Worm (Caenorhabditis elegans) whole organism, late embryonic: ENCODE data around the gene nit-1.

Experiments
- C08G9.2 ChIP-seq: sonication (generic microtip); optimal IDR thresholded peaks from 2 replicates; lab custom pipeline; 2016; ENCODE audit warnings: mild to moderate bottlenecking, missing genetic modification characterization, moderate library complexity, missing compliant biosample characterization
- C38D4.7 ChIP-seq: fragments of 200-800 bp; sonication (Bioruptor generic); optimal IDR thresholded peaks from 2 replicates; lab custom pipeline; 2018; ENCODE audit warnings: mild to moderate bottlenecking, missing genetic modification characterization, moderate library complexity, missing compliant biosample characterization
- K02D7.2 ChIP-seq: sonication (generic microtip); optimal IDR thresholded peaks from 2 replicates; lab custom pipeline; 2017; ENCODE audit warnings: mild to moderate bottlenecking, missing genetic modification characterization, missing compliant biosample characterization
- ceh-14 ChIP-seq: sonication (generic microtip); optimal IDR thresholded peaks from 2 replicates; lab custom pipeline; 2016; ENCODE audit warnings: missing genotype, missing genetic modification characterization, missing compliant biosample characterization
- ceh-2 ChIP-seq: sonication (generic microtip); optimal IDR thresholded peaks from 2 replicates; lab custom pipeline; 2016; ENCODE audit warnings: missing genotype, missing genetic modification characterization, missing compliant biosample characterization
- ceh-31 ChIP-seq: sonication (generic microtip); optimal IDR thresholded peaks from 2 replicates; lab custom pipeline; 2016; ENCODE audit warnings: missing genetic modification characterization, missing compliant biosample characterization
- ceh-45 ChIP-seq: fragments of 200-800 bp; sonication (Bioruptor generic); IDR thresholded peaks from 2 replicates; pipeline ENCODE4 v1.3.6; 2022; ENCODE audit warnings: missing genetic modification reagents, missing genetic modification characterization, missing compliant biosample characterization
- dmd-4 ChIP-seq: sonication (generic microtip); optimal IDR thresholded peaks from 2 replicates; lab custom pipeline; 2016; ENCODE audit warnings: borderline replicate concordance, missing genetic modification characterization, missing compliant biosample characterization
- dve-1 ChIP-seq: sonication (generic microtip); optimal IDR thresholded peaks from 2 replicates; lab custom pipeline; 2017; ENCODE audit warnings: antibody characterized with exemption, mild to moderate bottlenecking, missing genetic modification characterization, missing compliant biosample characterization
- elt-2 ChIP-seq: sonication (generic microtip); optimal IDR thresholded peaks from 2 replicates; lab custom pipeline; 2016; ENCODE audit warnings: missing genetic modification reagents, missing genetic modification characterization, missing compliant biosample characterization
- elt-4 ChIP-seq: sonication (generic microtip); optimal IDR thresholded peaks from 2 replicates; lab custom pipeline; 2016; ENCODE audit warnings: missing genetic modification characterization, missing compliant biosample characterization
- fax-1 ChIP-seq: sonication (generic microtip); optimal IDR thresholded peaks from 2 replicates; lab custom pipeline; 2016; ENCODE audit warnings: missing genotype, missing genetic modification characterization, missing compliant biosample characterization
- hlh-13 ChIP-seq: fragments of 200-800 bp; sonication (Bioruptor generic); optimal IDR thresholded peaks from 2 replicates; lab custom pipeline; 2018; ENCODE audit warnings: mild to moderate bottlenecking, missing genetic modification characterization, missing compliant biosample characterization
- hlh-30 ChIP-seq: sonication (generic microtip); optimal IDR thresholded peaks from 2 replicates; lab custom pipeline; 2017; ENCODE audit warnings: antibody characterized with exemption, missing genetic modification characterization, missing compliant biosample characterization; ENCODE audit not compliant: insufficient read depth
- hlh-6 ChIP-seq: sonication (generic microtip); optimal IDR thresholded peaks from 2 replicates; lab custom pipeline; 2016; ENCODE audit warnings: missing genotype, missing genetic modification characterization, missing compliant biosample characterization
- hlh-8 ChIP-seq: sonication (generic microtip); optimal IDR thresholded peaks from 2 replicates; lab custom pipeline; 2016; ENCODE audit warnings: missing genotype, missing genetic modification characterization, missing compliant biosample characterization
- madf-2 ChIP-seq: sonication (generic microtip); optimal IDR thresholded peaks from 2 replicates; lab custom pipeline; 2017; ENCODE audit warnings: missing genetic modification characterization, missing compliant biosample characterization
- mec-3 ChIP-seq: sonication (generic microtip); optimal IDR thresholded peaks from 2 replicates; lab custom pipeline; 2016; ENCODE audit warnings: borderline replicate concordance, missing genetic modification characterization, missing compliant biosample characterization
- nfya-1 ChIP-seq: sonication (generic microtip); optimal IDR thresholded peaks from 2 replicates; lab custom pipeline; 2017; ENCODE audit warnings: missing genetic modification characterization, mild to moderate bottlenecking, missing compliant biosample characterization, antibody characterized with exemption, moderate library complexity
- nhr-232 ChIP-seq: sonication (generic microtip); optimal IDR thresholded peaks from 2 replicates; lab custom pipeline; 2016; ENCODE audit warnings: missing genetic modification characterization, missing compliant biosample characterization
- odd-2 ChIP-seq: sonication (generic microtip); optimal IDR thresholded peaks from 2 replicates; lab custom pipeline; 2017; ENCODE audit warnings: antibody characterized with exemption, mild to moderate bottlenecking, missing genetic modification characterization, missing compliant biosample characterization
- pag-3 ChIP-seq: sonication (generic microtip); optimal IDR thresholded peaks from 2 replicates; lab custom pipeline; 2016; ENCODE audit warnings: missing compliant biosample characterization, missing genetic modification characterization, borderline replicate concordance
- pat-9 ChIP-seq: fragments of 200-800 bp; sonication (Bioruptor generic); optimal IDR thresholded peaks from 2 replicates; lab custom pipeline; 2018; ENCODE audit warnings: mild to moderate bottlenecking, missing genetic modification characterization, moderate library complexity, missing compliant biosample characterization
- pha-2 ChIP-seq: sonication (generic microtip); optimal IDR thresholded peaks from 2 replicates; lab custom pipeline; 2017; ENCODE audit warnings: mild to moderate bottlenecking, missing genetic modification characterization, missing compliant biosample characterization
- pros-1 ChIP-seq: fragments of 150-350 bp; optimal IDR thresholded peaks from 2 replicates; lab custom pipeline; 2014; ENCODE audit warnings: missing biosample characterization, missing genetic modification reagents, missing genetic modification characterization
- ref-2 ChIP-seq: sonication (generic microtip); optimal IDR thresholded peaks from 2 replicates; lab custom pipeline; 2016; ENCODE audit warnings: missing genetic modification characterization, missing compliant biosample characterization
- sox-2 ChIP-seq: fragments of 200-800 bp; sonication (Bioruptor generic); IDR thresholded peaks from 2 replicates; pipeline ENCODE4 v1.3.6; 2022; ENCODE audit warnings: missing genetic modification reagents, missing genetic modification characterization, missing compliant biosample characterization
- sox-4 ChIP-seq: sonication (generic microtip); optimal IDR thresholded peaks from 2 replicates; lab custom pipeline; 2017; ENCODE audit warnings: mild to moderate bottlenecking, missing genetic modification characterization, inconsistent platforms, missing compliant biosample characterization
- tbx-2 ChIP-seq: sonication (generic microtip); optimal IDR thresholded peaks from 2 replicates; lab custom pipeline; 2016; ENCODE audit warnings: missing genetic modification characterization, missing compliant biosample characterization
- tbx-7 ChIP-seq: sonication (generic microtip); optimal IDR thresholded peaks from 2 replicates; lab custom pipeline; 2016; ENCODE audit warnings: missing genotype, missing genetic modification characterization, missing compliant biosample characterization
- ttx-3 ChIP-seq: sonication (generic microtip); optimal IDR thresholded peaks from 2 replicates; lab custom pipeline; 2016; ENCODE audit warnings: missing genetic modification reagents, missing genetic modification characterization, missing compliant biosample characterization
- unc-3 ChIP-seq, 2 experiments: fragments of 200-800 bp in 1 of 2; sonication (Bioruptor generic) in 1 of 2; sonication (generic microtip) in 1 of 2; conservative IDR thresholded peaks in 1 of 2; optimal IDR thresholded peaks in 1 of 2; 2 replicates each; pipeline versions ENCODE4 v1.3.6 to Lab custom; 2016 to 2022; ENCODE audit warnings: missing compliant biosample characterization in 2 of 2, missing genetic modification characterization in 2 of 2, missing genetic modification reagents in 1 of 2
- unc-42 ChIP-seq: sonication (generic microtip); optimal IDR thresholded peaks from 2 replicates; lab custom pipeline; 2016; ENCODE audit warnings: missing genotype, missing genetic modification characterization, missing compliant biosample characterization
- zip-5 ChIP-seq: sonication (generic microtip); optimal IDR thresholded peaks from 2 replicates; lab custom pipeline; 2016; ENCODE audit warnings: missing genetic modification characterization, missing compliant biosample characterization

Gene nit-1

ce11 chrIII:3893992-3894391 lies 28.0 kb upstream of the nit-1 start:
- peak; percentile 30 for TF ChIP-seq elt-2 (tag; lab: Kevin White, UChicago)
- TF ChIP-seq fax-1 (tag; lab: Kevin White, UChicago): no peak

DNA sequence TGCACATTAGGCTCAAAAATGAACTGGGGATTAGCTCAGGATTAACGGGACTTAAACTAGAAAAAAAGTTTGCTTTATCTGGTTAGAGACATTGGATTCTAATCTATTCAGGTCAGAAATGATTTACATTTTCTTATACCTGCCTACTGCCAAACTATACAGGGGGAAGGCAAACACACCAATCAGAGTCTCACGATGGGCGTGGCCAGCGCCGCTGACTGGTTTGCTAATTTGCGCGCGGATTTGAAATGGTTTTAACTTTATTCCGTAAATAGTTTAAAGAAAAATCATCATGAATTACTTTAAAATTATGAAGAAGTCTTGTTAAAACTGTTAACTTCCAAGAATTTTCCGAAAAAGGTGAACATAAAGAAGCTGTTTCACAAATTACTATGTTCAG lies 23.7 kb upstream of the nit-1 start:
- TF ChIP-seq hlh-6 (tag; lab: Kevin White, UChicago) (no peak), nfya-1 (tag; lab: Kevin White, UChicago) (peak; percentile 88)

DNA sequence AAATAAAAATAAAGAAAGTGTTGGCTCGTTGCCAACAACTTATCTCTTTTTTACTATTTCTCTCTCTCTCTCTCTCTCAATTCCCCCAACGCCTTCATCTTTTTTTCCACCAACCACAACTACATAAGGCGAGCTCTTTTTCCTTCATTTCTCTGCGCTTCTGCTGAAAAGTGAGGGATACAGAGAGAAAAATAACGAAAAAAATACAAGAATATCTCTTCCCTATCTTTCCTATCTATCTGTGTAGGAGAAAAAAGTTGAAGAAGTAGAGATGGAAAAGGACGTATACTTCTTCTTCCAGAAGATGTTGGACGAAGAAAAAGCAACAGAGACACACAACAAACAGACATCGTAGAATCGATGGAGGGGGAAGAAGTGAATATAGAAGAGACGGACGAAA lies 23.2 kb upstream of the nit-1 start:
- TF ChIP-seq ceh-31 (tag; lab: Kevin White, UChicago): peak; percentile 21
- TF ChIP-seq hlh-6 (tag; lab: Kevin White, UChicago): no peak
- TF ChIP-seq pat-9 (tag; lab: Kevin White, UChicago): no peak
- TF ChIP-seq unc-42 (tag; lab: Kevin White, UChicago): peak; percentile 26

ce11 chrIII:3901542-3901941 lies 20.5 kb upstream of the nit-1 start, which contains the start of gene tir-1:
Gene tir-1, minus strand, starts transcription at chrIII:3901642.
- no peak for TF ChIP-seq madf-2
- TF ChIP-seq ceh-2 (tag; lab: Kevin White, UChicago): no peak
- TF ChIP-seq dmd-4 (tag; lab: Kevin White, UChicago): no peak
- TF ChIP-seq pha-2: no peak
- no peak for TF ChIP-seq odd-2 (tag; lab: Kevin White, UChicago)
- no peak for TF ChIP-seq ttx-3
- no peak for TF ChIP-seq unc-3 (GFP tag; conservative IDR thresholded peaks at IDR 0.05; lab: Robert Waterston, UW)
- no peak for TF ChIP-seq unc-3 (tag; optimal IDR thresholded peaks at IDR 0.05; lab: Kevin White, UChicago)
- TF ChIP-seq hlh-8: no peak
- no peak for TF ChIP-seq tbx-2 (tag; lab: Kevin White, UChicago)
- TF ChIP-seq pat-9 (tag; lab: Kevin White, UChicago): no peak
- TF ChIP-seq ref-2 (tag; lab: Kevin White, UChicago): no peak
- TF ChIP-seq zip-5 (tag; lab: Kevin White, UChicago): no peak
- no peak for TF ChIP-seq tbx-7

DNA sequence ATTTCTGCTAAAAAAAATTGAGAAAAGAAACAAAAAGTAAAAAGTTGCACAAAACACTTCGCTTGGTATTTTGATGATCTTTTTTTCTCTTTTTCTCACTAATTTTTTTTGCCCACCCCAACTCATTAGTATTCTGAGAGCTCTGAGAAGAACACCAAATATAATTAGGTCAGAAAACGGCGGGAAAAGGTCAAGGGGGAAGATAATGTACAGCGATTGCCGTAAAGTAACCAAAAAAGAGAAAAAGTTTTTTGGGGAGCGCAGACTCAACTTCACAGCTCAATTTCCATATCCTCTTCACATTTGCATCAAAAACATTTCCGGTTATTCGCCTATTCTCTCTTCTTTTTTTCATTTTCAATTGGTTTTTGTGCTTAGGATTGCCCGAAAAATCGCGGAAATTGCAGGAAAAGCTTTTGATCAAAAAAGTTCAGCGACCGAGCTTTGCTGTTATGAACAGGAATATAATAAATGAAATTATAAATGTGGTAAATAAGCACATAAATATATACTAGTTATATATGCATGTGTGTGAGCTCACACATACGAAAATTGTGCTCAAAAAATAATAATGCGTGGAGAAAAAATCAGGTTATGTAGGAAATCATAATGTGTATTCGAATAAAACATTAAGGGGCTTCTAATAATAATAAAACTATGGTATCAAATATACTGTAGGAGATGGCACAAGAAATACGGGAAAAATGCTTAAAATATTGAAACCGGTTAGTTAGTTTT lies 19.2 kb upstream of the nit-1 start:
- TF ChIP-seq sox-4: no peak
- no peak for TF ChIP-seq K02D7.2 (tag; lab: Kevin White, UChicago)
- TF ChIP-seq hlh-8: no peak
- no peak for TF ChIP-seq dve-1 (tag; lab: Kevin White, UChicago)
- TF ChIP-seq elt-4 (tag; lab: Kevin White, UChicago): no peak
- TF ChIP-seq nfya-1 (tag; lab: Kevin White, UChicago): no peak
- TF ChIP-seq madf-2: no peak
- no peak for TF ChIP-seq hlh-13 (GFP tag; lab: Kevin White, UChicago)
- no peak for TF ChIP-seq unc-3 (GFP tag; conservative IDR thresholded peaks at IDR 0.05; lab: Robert Waterston, UW)
- TF ChIP-seq unc-3 (tag; optimal IDR thresholded peaks at IDR 0.05; lab: Kevin White, UChicago): no peak
- no peak for TF ChIP-seq ceh-14 (tag; lab: Kevin White, UChicago)
- no peak for TF ChIP-seq hlh-30 (tag; lab: Kevin White, UChicago)
- TF ChIP-seq C08G9.2 (tag; lab: Kevin White, UChicago): no peak
- no peak for TF ChIP-seq sox-2
- no peak for TF ChIP-seq pros-1
- no peak for TF ChIP-seq ceh-45
- TF ChIP-seq pag-3 (tag; lab: Kevin White, UChicago): no peak
- TF ChIP-seq mec-3 (tag; lab: Kevin White, UChicago): no peak
- TF ChIP-seq C38D4.7 (GFP tag; lab: Kevin White, UChicago): no peak
- no peak for TF ChIP-seq nhr-232 (tag; lab: Kevin White, UChicago)
